Fruit fly (Drosophila melanogaster) whole organism, prepupa: ENCODE data around the gene Gdap1.

Source experiments
- Blimp-1 ChIP-seq: fragments of 200-800 bp; sonication (Bioruptor generic); optimal IDR thresholded peaks from 3 replicates; lab custom pipeline; 2017; ENCODE audit warnings: missing biosample characterization, missing genetic modification characterization, mild to moderate bottlenecking, moderate library complexity, missing genetic modification reagents
- CG10631 ChIP-seq: fragments of 200-800 bp; sonication (Bioruptor generic); optimal IDR thresholded peaks from 2 replicates; lab custom pipeline; 2016; ENCODE audit warnings: missing biosample characterization, missing genetic modification characterization
- CG10669 ChIP-seq: fragments of 200-800 bp; sonication (Bioruptor generic); optimal IDR thresholded peaks from 3 replicates; lab custom pipeline; 2018; ENCODE audit warnings: missing biosample characterization, mild to moderate bottlenecking, missing genetic modification characterization, moderate library complexity
- CG11294 ChIP-seq: fragments of 200-800 bp; sonication (Bioruptor generic); IDR thresholded peaks from 2 replicates; pipeline ENCODE4 v1.3.6; 2022; ENCODE audit warnings: missing biosample characterization, missing genetic modification characterization
- CG11762 ChIP-seq: fragments of 200-800 bp; sonication (Bioruptor generic); optimal IDR thresholded peaks from 3 replicates; lab custom pipeline; 2016; ENCODE audit warnings: missing biosample characterization, missing genetic modification characterization; ENCODE audit not compliant: insufficient read depth
- CG11902 ChIP-seq: fragments of 200-800 bp; sonication (Bioruptor generic); optimal IDR thresholded peaks from 3 replicates; lab custom pipeline; 2016; ENCODE audit warnings: missing biosample characterization, missing genetic modification characterization
- CG1621 ChIP-seq: fragments of 200-800 bp; sonication (Bioruptor generic); optimal IDR thresholded peaks from 3 replicates; lab custom pipeline; 2018; ENCODE audit warnings: missing biosample characterization, mild to moderate bottlenecking, missing genetic modification characterization
- CG16779 ChIP-seq: fragments of 200-800 bp; sonication (Bioruptor generic); optimal IDR thresholded peaks from 3 replicates; lab custom pipeline; 2017; ENCODE audit warnings: missing biosample characterization, mild to moderate bottlenecking, missing genetic modification characterization
- CG3032 ChIP-seq: fragments of 200-800 bp; optimal IDR thresholded peaks from 2 replicates; lab custom pipeline; 2019; ENCODE audit warnings: missing biosample characterization, mild to moderate bottlenecking, missing genetic modification characterization, moderate library complexity
- CG31627 ChIP-seq: fragments of 200-800 bp; sonication (Bioruptor generic); optimal IDR thresholded peaks from 3 replicates; lab custom pipeline; 2016; ENCODE audit warnings: missing biosample characterization, missing genetic modification characterization
- CG34406 ChIP-seq: fragments of 200-800 bp; sonication (Bioruptor generic); optimal IDR thresholded peaks from 3 replicates; lab custom pipeline; 2016; ENCODE audit warnings: missing biosample characterization, missing genetic modification characterization
- CG3919 ChIP-seq: fragments of 200-800 bp; sonication (Bioruptor generic); optimal IDR thresholded peaks from 3 replicates; lab custom pipeline; 2016; ENCODE audit warnings: missing biosample characterization, missing genetic modification characterization
- CG4318 ChIP-seq: fragments of 200-800 bp; sonication (Bioruptor generic); optimal IDR thresholded peaks from 3 replicates; lab custom pipeline; 2017; ENCODE audit warnings: missing biosample characterization, mild to moderate bottlenecking, missing genetic modification characterization
- CG6163 ChIP-seq: fragments of 200-800 bp; sonication (Bioruptor generic); IDR thresholded peaks from 3 replicates; pipeline ENCODE4 v1.3.6; 2022; ENCODE audit warnings: missing biosample characterization, missing genetic modification characterization
- CG6808 ChIP-seq: fragments of 200-800 bp; sonication (Bioruptor generic); optimal IDR thresholded peaks from 3 replicates; lab custom pipeline; 2017; ENCODE audit warnings: missing biosample characterization, missing genetic modification characterization, mild to moderate bottlenecking, moderate library complexity, missing genetic modification reagents
- CG6854 ChIP-seq: fragments of 200-800 bp; sonication (Bioruptor generic); optimal IDR thresholded peaks from 2 replicates; lab custom pipeline; 2017; ENCODE audit warnings: missing biosample characterization, mild to moderate bottlenecking, missing genetic modification characterization
- CG7368 ChIP-seq: fragments of 200-800 bp; sonication (Bioruptor generic); optimal IDR thresholded peaks from 3 replicates; lab custom pipeline; 2016; ENCODE audit warnings: missing biosample characterization, missing genetic modification characterization
- CG8119 ChIP-seq: fragments of 200-800 bp; sonication (Bioruptor generic); IDR thresholded peaks from 3 replicates; pipeline ENCODE4 v1.3.6; 2022; ENCODE audit warnings: missing biosample characterization, missing genetic modification characterization
- CG8319 ChIP-seq: fragments of 200-800 bp; sonication (Bioruptor generic); optimal IDR thresholded peaks from 3 replicates; lab custom pipeline; 2016; ENCODE audit warnings: missing biosample characterization, missing genetic modification characterization
- CG8632 ChIP-seq: fragments of 200-800 bp; sonication (Bioruptor generic); optimal IDR thresholded peaks from 3 replicates; lab custom pipeline; 2016; ENCODE audit warnings: missing biosample characterization, missing genetic modification characterization
- CG9139 ChIP-seq: fragments of 200-800 bp; sonication (Bioruptor generic); optimal IDR thresholded peaks from 3 replicates; lab custom pipeline; 2017; ENCODE audit warnings: missing biosample characterization, mild to moderate bottlenecking, missing genetic modification characterization
- Eip75B ChIP-seq: fragments of 200-800 bp; sonication (Bioruptor generic); optimal IDR thresholded peaks from 3 replicates; lab custom pipeline; 2016; ENCODE audit warnings: missing biosample characterization, missing genetic modification characterization
- Eip78C ChIP-seq: fragments of 200-800 bp; sonication (Bioruptor generic); peaks from one replicate; lab custom pipeline; 2016; ENCODE audit warnings: missing biosample characterization, missing genetic modification characterization
- Ets21C ChIP-seq: fragments of 200-800 bp; sonication (Bioruptor generic); optimal IDR thresholded peaks from 3 replicates; lab custom pipeline; 2016; ENCODE audit warnings: missing biosample characterization, missing genetic modification characterization
- Hr38 ChIP-seq: sonication (Bioruptor generic); optimal IDR thresholded peaks from 2 replicates; lab custom pipeline; 2016; ENCODE audit warnings: missing biosample characterization, missing genetic modification characterization
- Hr39 ChIP-seq: fragments of 200-800 bp; sonication (Bioruptor generic); optimal IDR thresholded peaks from 2 replicates; lab custom pipeline; 2016; ENCODE audit warnings: missing biosample characterization, missing genetic modification characterization
- Hr4 ChIP-seq: fragments of 200-800 bp; sonication (Bioruptor generic); optimal IDR thresholded peaks from 3 replicates; lab custom pipeline; 2016; ENCODE audit warnings: missing biosample characterization, missing genetic modification characterization
- Lpt ChIP-seq: fragments of 200-800 bp; sonication (Bioruptor generic); optimal IDR thresholded peaks from 3 replicates; lab custom pipeline; 2016; ENCODE audit warnings: missing biosample characterization, missing genetic modification characterization
- Met ChIP-seq: fragments of 200-800 bp; sonication (Bioruptor generic); optimal IDR thresholded peaks from 3 replicates; lab custom pipeline; 2016; ENCODE audit warnings: missing biosample characterization, missing genetic modification characterization
- OdsH ChIP-seq: fragments of 200-800 bp; sonication (Bioruptor generic); optimal IDR thresholded peaks from 3 replicates; lab custom pipeline; 2016; ENCODE audit warnings: missing biosample characterization, missing genetic modification characterization
- Smox ChIP-seq: fragments of 200-800 bp; sonication (Bioruptor generic); optimal IDR thresholded peaks from 3 replicates; lab custom pipeline; 2016; ENCODE audit warnings: missing biosample characterization, missing genetic modification characterization
- Sox14 ChIP-seq: fragments of 200-800 bp; sonication (Bioruptor generic); optimal IDR thresholded peaks from 3 replicates; lab custom pipeline; 2016; ENCODE audit warnings: missing biosample characterization, missing genetic modification characterization
- achi ChIP-seq: fragments of 200-800 bp; sonication (Bioruptor generic); optimal IDR thresholded peaks from 3 replicates; lab custom pipeline; 2016; ENCODE audit warnings: missing biosample characterization, missing genetic modification characterization
- acj6 ChIP-seq: fragments of 200-800 bp; sonication (Bioruptor generic); optimal IDR thresholded peaks from 3 replicates; lab custom pipeline; 2016; ENCODE audit warnings: missing biosample characterization, missing genetic modification characterization
- cyc ChIP-seq: fragments of 200-800 bp; sonication (Bioruptor generic); optimal IDR thresholded peaks from 3 replicates; lab custom pipeline; 2016; ENCODE audit warnings: missing biosample characterization, missing genetic modification characterization
- dsx ChIP-seq: fragments of 200-800 bp; optimal IDR thresholded peaks from 3 replicates; lab custom pipeline; 2019; ENCODE audit warnings: missing biosample characterization, mild to moderate bottlenecking, missing genetic modification characterization, moderate library complexity; ENCODE audit not compliant: poor library complexity, severe bottlenecking
- esn ChIP-seq: fragments of 200-800 bp; sonication (Bioruptor generic); optimal IDR thresholded peaks from 2 replicates; lab custom pipeline; 2016; ENCODE audit warnings: missing biosample characterization, mild to moderate bottlenecking, missing genetic modification characterization, moderate library complexity
- fd59A ChIP-seq: fragments of 200-800 bp; sonication (Bioruptor generic); optimal IDR thresholded peaks from 2 replicates; lab custom pipeline; 2017; ENCODE audit warnings: missing biosample characterization, mild to moderate bottlenecking, missing genetic modification characterization, missing genetic modification reagents
- fd85E ChIP-seq: fragments of 200-800 bp; sonication (Bioruptor generic); optimal IDR thresholded peaks from 3 replicates; lab custom pipeline; 2016; ENCODE audit warnings: missing biosample characterization, missing genetic modification characterization
- pdm3 ChIP-seq: fragments of 200-800 bp; sonication (Bioruptor generic); optimal IDR thresholded peaks from 3 replicates; lab custom pipeline; 2016; ENCODE audit warnings: missing biosample characterization, missing genetic modification characterization
- salr ChIP-seq, 2 experiments: fragments of 200-800 bp; sonication (Bioruptor generic); optimal IDR thresholded peaks; 3 replicates each; lab custom pipeline; 2016 to 2018; ENCODE audit warnings: missing biosample characterization in 2 of 2, missing genetic modification characterization in 2 of 2, mild to moderate bottlenecking in 1 of 2
- spab ChIP-seq: fragments of 200-800 bp; sonication (Bioruptor generic); optimal IDR thresholded peaks from 2 replicates; lab custom pipeline; 2017; ENCODE audit warnings: missing biosample characterization, mild to moderate bottlenecking, missing genetic modification characterization, missing genetic modification reagents
- ss ChIP-seq, 2 experiments: fragments of 200-800 bp; sonication (Bioruptor generic); optimal IDR thresholded peaks; 2 replicates in 1 of 2; 3 replicates in 1 of 2; lab custom pipeline; 2017 to 2018; ENCODE audit warnings: mild to moderate bottlenecking in 2 of 2, missing biosample characterization in 2 of 2, missing genetic modification characterization in 2 of 2, moderate library complexity in 1 of 2
- svp ChIP-seq: fragments of 200-800 bp; sonication (Bioruptor generic); peaks from one replicate; lab custom pipeline; 2016; ENCODE audit warnings: missing biosample characterization, missing genetic modification characterization
- topi ChIP-seq: fragments of 200-800 bp; sonication (Bioruptor generic); optimal IDR thresholded peaks from 3 replicates; lab custom pipeline; 2016; ENCODE audit warnings: missing biosample characterization, missing genetic modification characterization
- vri ChIP-seq: fragments of 200-800 bp; sonication (Bioruptor generic); optimal IDR thresholded peaks from 3 replicates; lab custom pipeline; 2016; ENCODE audit warnings: missing biosample characterization, mild to moderate bottlenecking, missing genetic modification characterization

Gdap1 gene

DNA sequence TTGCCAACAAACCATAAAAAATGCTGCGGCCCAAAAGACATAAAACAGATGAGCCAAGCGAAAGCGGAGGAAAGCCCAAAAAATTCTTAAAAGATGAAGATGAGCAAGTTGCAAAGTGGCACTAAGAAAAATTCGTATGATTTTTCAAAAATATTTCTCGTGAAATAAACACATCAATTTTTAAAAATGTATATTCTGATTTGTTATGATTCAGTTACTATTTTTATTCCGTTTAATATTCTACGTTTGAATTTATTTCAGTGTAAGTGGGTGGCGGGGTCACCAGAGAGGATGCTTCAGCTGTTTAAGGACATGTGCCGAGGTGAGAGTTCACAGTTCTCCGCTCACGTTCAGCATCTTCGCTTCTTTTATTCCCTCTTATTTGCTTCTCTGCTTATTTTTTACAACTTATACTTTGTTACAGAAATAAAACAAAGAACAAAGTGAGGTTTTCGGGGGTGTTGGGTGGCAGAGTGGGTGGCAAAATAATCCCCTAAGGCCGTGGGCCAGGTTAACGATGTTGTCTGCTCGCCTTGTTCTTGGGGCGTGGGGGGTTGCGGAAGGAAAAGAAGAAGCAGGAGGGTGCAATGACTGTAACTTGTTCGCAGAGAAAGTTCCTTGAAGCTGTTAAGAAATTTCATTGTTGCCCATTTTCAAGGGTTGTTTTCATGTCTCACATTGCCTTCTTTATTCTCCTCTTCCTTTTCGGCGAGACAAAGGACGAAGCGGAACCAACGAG is 40.7 kb downstream of the Gdap1 start (continued):
- peak; percentile 36 for TF ChIP-seq Smox (GFP tag; lab: Kevin White, UChicago)
- TF ChIP-seq CG7368 (GFP tag; lab: Kevin White, UChicago), result peak; percentile 3
- peak; percentile 52 for TF ChIP-seq CG31627 (GFP tag; lab: Kevin White, UChicago)
- peak; percentile 29 for TF ChIP-seq spab (GFP tag; lab: Kevin White, UChicago)
- TF ChIP-seq Met, result peak; percentile 60
- peak; percentile 10 for TF ChIP-seq CG6808 (GFP tag; lab: Kevin White, UChicago)
- TF ChIP-seq CG34406 (GFP tag; lab: Kevin White, UChicago), result peak; percentile 26
- peak; percentile 40 for TF ChIP-seq pdm3 (GFP tag; lab: Kevin White, UChicago)
- peak; percentile 35 for TF ChIP-seq acj6 (GFP tag; lab: Kevin White, UChicago)
- no peak for TF ChIP-seq fd85E (GFP tag; lab: Kevin White, UChicago)
- peak; percentile 0 for TF ChIP-seq Hr4 (GFP tag; lab: Kevin White, UChicago)
- peak; percentile 27 for TF ChIP-seq CG8632 (GFP tag; lab: Kevin White, UChicago)

DNA sequence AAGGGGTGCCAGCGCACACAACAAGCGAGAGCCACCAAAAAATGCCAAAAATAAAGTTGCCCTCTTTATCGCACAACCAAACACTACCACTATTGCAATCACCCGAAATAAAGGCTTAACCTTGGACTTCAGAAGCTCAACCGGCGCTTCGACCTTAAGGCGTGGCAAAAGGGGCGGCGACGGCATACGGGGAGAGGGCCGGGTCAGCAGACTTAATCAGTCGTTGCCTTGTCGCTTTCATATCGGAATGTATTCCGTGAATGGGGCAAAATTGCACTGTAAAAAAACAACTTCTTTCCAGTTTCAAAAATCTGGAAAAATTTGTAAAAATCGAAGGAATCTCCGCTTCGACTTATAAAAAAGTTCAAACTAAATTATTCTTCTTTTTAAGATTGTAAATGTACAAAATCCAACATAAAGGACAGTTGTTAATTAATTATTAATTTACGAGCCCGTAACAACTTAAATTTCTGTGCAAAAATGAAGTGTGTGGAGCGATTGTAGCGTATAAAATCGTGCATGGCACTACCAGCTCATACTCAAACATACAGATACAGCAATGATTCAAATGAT is 41.3 kb downstream of the Gdap1 start:
- no peak for TF ChIP-seq fd59A (GFP tag; lab: Kevin White, UChicago)
- TF ChIP-seq OdsH (GFP tag; lab: Kevin White, UChicago), result peak; percentile 59
- TF ChIP-seq Sox14 (GFP tag; lab: Kevin White, UChicago), result peak; percentile 27
- peak; percentile 73 for TF ChIP-seq Eip78C (GFP tag; lab: Kevin White, UChicago)
- peak; percentile 66 for TF ChIP-seq acj6 (GFP tag; lab: Kevin White, UChicago)
- peak; percentile 33 for TF ChIP-seq cyc (GFP tag; lab: Kevin White, UChicago)
- TF ChIP-seq Smox (GFP tag; lab: Kevin White, UChicago), result peak; percentile 55
- TF ChIP-seq svp, result peak; percentile 78
- no peak for TF ChIP-seq Hr38 (GFP tag; lab: Kevin White, UChicago)
- TF ChIP-seq Hr4 (GFP tag; lab: Kevin White, UChicago), result peak; percentile 10
- TF ChIP-seq CG8319 (GFP tag; lab: Kevin White, UChicago), result peak; percentile 14
- TF ChIP-seq CG6854 (GFP tag; lab: Kevin White, UChicago), result no peak
- TF ChIP-seq CG4318 (GFP tag; lab: Kevin White, UChicago), result no peak
- TF ChIP-seq salr (GFP tag; optimal IDR thresholded peaks at IDR 0.05; lab: Kevin White, UChicago), result no peak
- TF ChIP-seq fd85E (GFP tag; lab: Kevin White, UChicago), result no peak
- no peak for TF ChIP-seq CG9139 (GFP tag; lab: Kevin White, UChicago)
- TF ChIP-seq CG34406 (GFP tag; lab: Kevin White, UChicago), result peak; percentile 54
- no peak for TF ChIP-seq dsx (GFP tag; lab: Kevin White, UChicago)
- peak; percentile 55 for TF ChIP-seq esn (GFP tag; lab: Kevin White, UChicago)
- peak; percentile 2 for TF ChIP-seq CG11902
- peak; percentile 25 for TF ChIP-seq Ets21C
- peak; percentile 54 for TF ChIP-seq pdm3 (GFP tag; lab: Kevin White, UChicago)
- TF ChIP-seq Eip75B (GFP tag; lab: Kevin White, UChicago), result no peak
- peak; percentile 20 for TF ChIP-seq achi
- no peak for TF ChIP-seq CG6808 (GFP tag; lab: Kevin White, UChicago)
- TF ChIP-seq CG6163, result peak; percentile 67
- TF ChIP-seq Blimp-1, result no peak
- TF ChIP-seq CG31627 (GFP tag; lab: Kevin White, UChicago), result peak; percentile 52
- TF ChIP-seq CG8119 (GFP tag; lab: Robert Waterston, UW), result 0 out of 3 replicates have a peak, but pooled peaks have one; percentile 25
- TF ChIP-seq CG3032 (tag; lab: Kevin White, UChicago), result no peak
- TF ChIP-seq vri, result peak; percentile 35
- peak; percentile 59 for TF ChIP-seq Hr39 (GFP tag; lab: Kevin White, UChicago)
- TF ChIP-seq CG10631 (GFP tag; lab: Kevin White, UChicago), result no peak
- TF ChIP-seq CG11294 (GFP tag; lab: Robert Waterston, UW), result no peak
- no peak for TF ChIP-seq CG7368 (GFP tag; lab: Kevin White, UChicago)
- peak; percentile 49 for TF ChIP-seq CG3919 (GFP tag; lab: Kevin White, UChicago)
- peak; percentile 26 for TF ChIP-seq CG11762 (GFP tag; lab: Kevin White, UChicago)
- TF ChIP-seq topi, result peak; percentile 62
- no peak for TF ChIP-seq CG16779 (tag; lab: Kevin White, UChicago)
- no peak for TF ChIP-seq Lpt (GFP tag; lab: Kevin White, UChicago)
- TF ChIP-seq CG10669 (GFP tag; lab: Kevin White, UChicago), result peak; percentile 25
- TF ChIP-seq ss (GFP tag; optimal IDR thresholded peaks at IDR 0.05; lab: Kevin White, UChicago), result no peak
- TF ChIP-seq CG1621 (tag; lab: Kevin White, UChicago), result no peak
